Worm (Caenorhabditis elegans): ENCODE results near the gene K01A2.6.

ce11 chrII:313540-313939, 13.8 kb downstream of the K01A2.6 start:
- no peak for TF ChIP-seq ztf-23 (GFP tag; IDR thresholded peaks at IDR 0.05)
- TF ChIP-seq klf-2 (GFP tag; conservative IDR thresholded peaks at IDR 0.05) = no peak
- TF ChIP-seq med-1 (GFP tag; optimal IDR thresholded peaks at IDR 0.05; ENCODE audit: insufficient read depth) = no peak
- TF ChIP-seq cog-1 (tag; optimal IDR thresholded peaks at IDR 0.05) = no peak
- TF ChIP-seq ref-1 (GFP tag; conservative IDR thresholded peaks at IDR 0.05) = no peak

Data from whole organism, midembryonic.